Fruit fly (Drosophila melanogaster) whole organism, embryonic: Measurements from ENCODE around the gene bsk.

Source experiments
- Adf1 ChIP-seq: fragments of 200-800 bp; sonication (Bioruptor generic); IDR thresholded peaks from 2 replicates; pipeline ENCODE4 v1.3.6; 2022; ENCODE audit warnings: missing biosample characterization, missing genetic modification characterization
- BEAF-32 ChIP-seq: fragments of 200-800 bp; sonication (Bioruptor generic); optimal IDR thresholded peaks from 3 replicates; lab custom pipeline; 2017; ENCODE audit warnings: missing biosample characterization, missing genetic modification characterization, mild to moderate bottlenecking, moderate library complexity, missing genetic modification reagents
- CG10654 ChIP-seq: fragments of 200-800 bp; sonication (Bioruptor generic); optimal IDR thresholded peaks from 2 replicates; lab custom pipeline; 2016; ENCODE audit warnings: missing biosample characterization, missing genetic modification characterization
- CG10959 ChIP-seq: fragments of 200-800 bp; sonication (Bioruptor generic); IDR thresholded peaks from 2 replicates; pipeline ENCODE4 v1.3.6; 2022; ENCODE audit warnings: missing biosample characterization, missing genetic modification characterization
- CG12104 ChIP-seq: fragments of 200-800 bp; sonication (Bioruptor generic); optimal IDR thresholded peaks from 3 replicates; lab custom pipeline; 2016; ENCODE audit warnings: missing biosample characterization, missing genetic modification characterization
- CG12219 ChIP-seq: fragments of 200-800 bp; sonication (Bioruptor generic); optimal IDR thresholded peaks from 3 replicates; lab custom pipeline; 2018; ENCODE audit warnings: missing biosample characterization, mild to moderate bottlenecking, missing genetic modification characterization
- CG12769 ChIP-seq: fragments of 200-800 bp; sonication (Bioruptor generic); optimal IDR thresholded peaks from 2 replicates; lab custom pipeline; 2019; ENCODE audit warnings: missing biosample characterization, mild to moderate bottlenecking, missing genetic modification characterization, moderate library complexity
- CG13287 ChIP-seq: fragments of 200-800 bp; sonication (Bioruptor generic); IDR thresholded peaks from 2 replicates; pipeline ENCODE4 v1.3.6; 2022; ENCODE audit warnings: missing biosample characterization, missing genetic modification characterization; ENCODE audit not compliant: partially characterized antibody
- CG14710 ChIP-seq: fragments of 200-800 bp; sonication (Bioruptor generic); optimal IDR thresholded peaks from 3 replicates; lab custom pipeline; 2019; ENCODE audit warnings: missing biosample characterization, mild to moderate bottlenecking, missing genetic modification characterization, moderate library complexity
- CG14860 ChIP-seq: fragments of 200-800 bp; sonication (Bioruptor generic); IDR thresholded peaks from 3 replicates; pipeline ENCODE4 v1.3.6; 2022; ENCODE audit warnings: missing biosample characterization, missing genetic modification characterization; ENCODE audit not compliant: partially characterized antibody
- CG14965 ChIP-seq: fragments of 200-800 bp; sonication (Bioruptor generic); optimal IDR thresholded peaks from 2 replicates; lab custom pipeline; 2016; ENCODE audit warnings: missing biosample characterization, missing genetic modification characterization, borderline replicate concordance
- CG15601 ChIP-seq: fragments of 200-800 bp; sonication (Bioruptor generic); optimal IDR thresholded peaks from 3 replicates; lab custom pipeline; 2019; ENCODE audit warnings: missing biosample characterization, mild to moderate bottlenecking, missing genetic modification characterization, moderate library complexity
- CG15696 ChIP-seq: fragments of 200-800 bp; sonication (Bioruptor generic); optimal IDR thresholded peaks from 2 replicates; lab custom pipeline; 2019; ENCODE audit warnings: missing biosample characterization, mild to moderate bottlenecking, missing genetic modification characterization, moderate library complexity
- CG1602 ChIP-seq: fragments of 200-800 bp; sonication (Bioruptor generic); optimal IDR thresholded peaks from 3 replicates; lab custom pipeline; 2016; ENCODE audit warnings: missing biosample characterization, missing genetic modification characterization
- CG17328 ChIP-seq: fragments of 200-800 bp; sonication (Bioruptor generic); IDR thresholded peaks from 2 replicates; pipeline ENCODE4 v1.3.6; 2022; ENCODE audit warnings: missing biosample characterization, missing genetic modification characterization
- CG2712 ChIP-seq: fragments of 200-800 bp; optimal IDR thresholded peaks from 3 replicates; lab custom pipeline; 2019; ENCODE audit warnings: missing biosample characterization, mild to moderate bottlenecking, missing genetic modification characterization, moderate library complexity
- CG31224 ChIP-seq: fragments of 200-800 bp; sonication (Bioruptor generic); IDR thresholded peaks from 2 replicates; pipeline ENCODE4 v1.3.6; 2022; ENCODE audit warnings: missing biosample characterization, missing genetic modification characterization
- CG4424 ChIP-seq: fragments of 200-800 bp; sonication (Bioruptor generic); optimal IDR thresholded peaks from 3 replicates; lab custom pipeline; 2016; ENCODE audit warnings: missing biosample characterization, missing genetic modification characterization
- CG6254 ChIP-seq: fragments of 200-800 bp; sonication (Bioruptor generic); optimal IDR thresholded peaks from 3 replicates; lab custom pipeline; 2017; ENCODE audit warnings: mild to moderate bottlenecking, missing biosample characterization, missing genetic modification reagents, missing genetic modification characterization
- CG7271 ChIP-seq: fragments of 200-800 bp; sonication (Bioruptor generic); optimal IDR thresholded peaks from 2 replicates; lab custom pipeline; 2018; ENCODE audit warnings: missing biosample characterization, mild to moderate bottlenecking, missing genetic modification characterization, moderate library complexity
- CG7928 ChIP-seq: fragments of 200-800 bp; sonication (Bioruptor generic); optimal IDR thresholded peaks from 2 replicates; lab custom pipeline; 2017; ENCODE audit warnings: missing biosample characterization, mild to moderate bottlenecking, missing genetic modification characterization
- CG8765 ChIP-seq: fragments of 200-800 bp; sonication (Bioruptor generic); IDR thresholded peaks from 2 replicates; pipeline ENCODE4 v1.3.6; 2022; ENCODE audit warnings: missing biosample characterization, missing genetic modification characterization
- CkIIα-i1 ChIP-seq: fragments of 200-800 bp; sonication (Bioruptor generic); IDR thresholded peaks from 2 replicates; pipeline ENCODE4 v1.3.6; 2022; ENCODE audit warnings: missing biosample characterization, missing genetic modification characterization
- Doc2 ChIP-seq: fragments of 200-800 bp; sonication (Bioruptor generic); IDR thresholded peaks from 2 replicates; pipeline ENCODE4 v1.3.6; 2022; ENCODE audit warnings: missing biosample characterization, missing genetic modification characterization
- HmgD ChIP-seq: fragments of 200-800 bp; sonication (Bioruptor generic); optimal IDR thresholded peaks from 3 replicates; lab custom pipeline; 2016; ENCODE audit warnings: missing biosample characterization, missing genetic modification characterization
- HmgZ ChIP-seq: fragments of 200-800 bp; sonication (Bioruptor generic); optimal IDR thresholded peaks from 2 replicates; lab custom pipeline; 2018; ENCODE audit warnings: missing biosample characterization, mild to moderate bottlenecking, missing genetic modification characterization
- Hr78 ChIP-seq, 2 experiments: fragments of 200-800 bp in 1 of 2; fragments of >200 bp in 1 of 2; sonication (Bioruptor generic) in 1 of 2; optimal IDR thresholded peaks; 2 replicates each; lab custom pipeline; 2017 to 2019; ENCODE audit warnings: missing biosample characterization in 2 of 2, missing genetic modification characterization in 2 of 2, mild to moderate bottlenecking in 1 of 2, moderate library complexity in 1 of 2
- Mad ChIP-seq: fragments of 200-800 bp; sonication (Bioruptor generic); optimal IDR thresholded peaks from 2 replicates; lab custom pipeline; 2016; ENCODE audit warnings: missing biosample characterization, missing genetic modification characterization
- Nf-YC ChIP-seq: fragments of 200-800 bp; optimal IDR thresholded peaks from 3 replicates; lab custom pipeline; 2019; ENCODE audit warnings: missing biosample characterization, mild to moderate bottlenecking, missing genetic modification characterization, moderate library complexity
- Optix ChIP-seq: fragments of 200-800 bp; sonication (Bioruptor generic); IDR thresholded peaks from 3 replicates; pipeline ENCODE4 v1.3.6; 2022; ENCODE audit warnings: missing biosample characterization, missing genetic modification characterization
- Pdp1 ChIP-seq, 2 experiments: fragments of 200-800 bp; sonication (Bioruptor generic); optimal IDR thresholded peaks; 3 replicates each; lab custom pipeline; 2016; ENCODE audit warnings: missing biosample characterization in 2 of 2, missing genetic modification characterization in 2 of 2, mild to moderate bottlenecking in 1 of 2, moderate library complexity in 1 of 2
- Sry-δ ChIP-seq: fragments of 200-800 bp; sonication (Bioruptor generic); optimal IDR thresholded peaks from 2 replicates; lab custom pipeline; 2016; ENCODE audit warnings: missing biosample characterization, missing genetic modification characterization
- ase ChIP-seq: fragments of 200-800 bp; sonication (Bioruptor generic); IDR thresholded peaks from 3 replicates; pipeline ENCODE4 v1.3.6; 2022; ENCODE audit warnings: missing biosample characterization, missing genetic modification characterization
- corto ChIP-seq: fragments of 200-800 bp; sonication (Bioruptor generic); optimal IDR thresholded peaks from 2 replicates; lab custom pipeline; 2016; ENCODE audit warnings: missing biosample characterization, mild to moderate bottlenecking, missing genetic modification characterization, moderate library complexity
- da ChIP-seq: fragments of 200-800 bp; sonication (Bioruptor generic); optimal IDR thresholded peaks from 2 replicates; lab custom pipeline; 2016; ENCODE audit warnings: missing biosample characterization, missing genetic modification characterization
- fd3F ChIP-seq: fragments of 200-800 bp; sonication (Bioruptor generic); optimal IDR thresholded peaks from 2 replicates; lab custom pipeline; 2018; ENCODE audit warnings: missing biosample characterization, mild to moderate bottlenecking, missing genetic modification characterization, moderate library complexity
- fru ChIP-seq: fragments of >200 bp; optimal IDR thresholded peaks from 2 replicates; lab custom pipeline; 2017
- gem ChIP-seq: fragments of 200-800 bp; sonication (Bioruptor generic); optimal IDR thresholded peaks from 2 replicates; lab custom pipeline; 2019; ENCODE audit warnings: missing biosample characterization, mild to moderate bottlenecking, missing genetic modification characterization, moderate library complexity
- h ChIP-seq: fragments of >200 bp; optimal IDR thresholded peaks from 2 replicates; lab custom pipeline; 2017
- ham ChIP-seq: fragments of 200-800 bp; sonication (Bioruptor generic); IDR thresholded peaks from 2 replicates; pipeline ENCODE4 v1.3.6; 2022; ENCODE audit warnings: missing biosample characterization, missing genetic modification characterization
- lola ChIP-seq, 3 experiments: fragments of >200 bp in 2 of 3; fragments of 200-800 bp in 1 of 3; sonication (Bioruptor generic) in 1 of 3; optimal IDR thresholded peaks; 2 replicates each; lab custom pipeline; 2017 to 2019; ENCODE audit warnings: missing biosample characterization in 3 of 3, missing genetic modification characterization in 3 of 3, mild to moderate bottlenecking in 1 of 3, moderate library complexity in 1 of 3
- nom ChIP-seq: fragments of 200-800 bp; sonication (Bioruptor generic); optimal IDR thresholded peaks from 2 replicates; lab custom pipeline; 2017; ENCODE audit warnings: missing biosample characterization, missing genetic modification characterization, mild to moderate bottlenecking, moderate library complexity, missing genetic modification reagents
- pb ChIP-seq: fragments of 200-800 bp; sonication (Bioruptor generic); optimal IDR thresholded peaks from 3 replicates; lab custom pipeline; 2016; ENCODE audit warnings: missing biosample characterization, missing genetic modification characterization
- pita ChIP-seq: fragments of 200-800 bp; sonication (Bioruptor generic); optimal IDR thresholded peaks from 2 replicates; lab custom pipeline; 2017; ENCODE audit warnings: missing biosample characterization, mild to moderate bottlenecking, missing genetic modification characterization
- pnt ChIP-seq: fragments of 200-800 bp; sonication (Bioruptor generic); optimal IDR thresholded peaks from 3 replicates; lab custom pipeline; 2016; ENCODE audit warnings: missing biosample characterization, missing genetic modification characterization
- slbo ChIP-seq: fragments of 200-800 bp; sonication (Bioruptor generic); IDR thresholded peaks from 2 replicates; pipeline ENCODE4 v1.3.6; 2022; ENCODE audit warnings: missing biosample characterization, missing genetic modification characterization
- sob ChIP-seq: fragments of 200-800 bp; sonication (Bioruptor generic); IDR thresholded peaks from 2 replicates; pipeline ENCODE4 v1.3.6; 2022; ENCODE audit warnings: missing biosample characterization, missing genetic modification characterization
- sqz ChIP-seq: fragments of 200-800 bp; sonication (Bioruptor generic); optimal IDR thresholded peaks from 3 replicates; lab custom pipeline; 2018; ENCODE audit warnings: missing biosample characterization, mild to moderate bottlenecking, missing genetic modification characterization
- stwl ChIP-seq: fragments of 200-800 bp; sonication (Bioruptor generic); optimal IDR thresholded peaks from 3 replicates; lab custom pipeline; 2018; ENCODE audit warnings: missing biosample characterization, mild to moderate bottlenecking, missing genetic modification characterization, moderate library complexity
- tgo ChIP-seq: fragments of 200-800 bp; sonication (Bioruptor generic); IDR thresholded peaks from 3 replicates; pipeline ENCODE4 v1.3.6; 2022; ENCODE audit warnings: missing biosample characterization, missing genetic modification characterization
- tin ChIP-seq: fragments of 200-800 bp; sonication (Bioruptor generic); optimal IDR thresholded peaks from 3 replicates; lab custom pipeline; 2016; ENCODE audit warnings: missing biosample characterization, missing genetic modification characterization

bsk gene

DNA sequence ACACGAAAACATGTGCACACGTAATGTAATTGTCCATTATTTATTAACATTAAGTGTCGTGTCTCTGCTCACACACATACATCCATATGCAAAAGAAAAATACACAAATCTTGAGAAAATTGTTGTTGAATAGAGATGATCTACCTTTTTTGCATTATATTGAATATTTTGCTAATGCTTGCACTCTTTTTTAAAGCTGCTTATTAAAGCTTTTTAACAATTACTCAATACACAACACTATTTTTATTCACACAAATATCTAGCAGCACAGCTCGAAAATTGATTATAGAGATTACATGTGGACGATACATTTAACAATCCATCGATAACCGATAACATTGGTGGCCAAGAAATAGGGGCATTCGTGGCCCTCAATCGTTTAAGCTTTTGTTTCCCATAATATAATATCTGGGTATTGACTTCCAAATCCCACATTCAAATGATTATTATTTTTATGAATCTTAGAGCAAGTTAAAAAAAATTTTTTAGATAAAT is 41.8 kb upstream of the bsk start, which contains the start of gene Ufd4 (continued):
- TF ChIP-seq CG14860 (GFP tag; lab: Robert Waterston, UW) (no peak), pita (GFP tag; lab: Kevin White, UChicago) (no peak), CG12219 (no peak), CG14710 (tag; lab: Kevin White, UChicago) (peak; percentile 66), ham (GFP tag; lab: Robert Waterston, UW) (no peak), CkIIα-i1 (GFP tag; lab: Robert Waterston, UW) (no peak), ase (no peak), Nf-YC (tag; lab: Kevin White, UChicago) (peak; percentile 78), CG15696 (tag; lab: Kevin White, UChicago) (peak; percentile 65), pnt (GFP tag; lab: Kevin White, UChicago) (peak; percentile 8), CG14965 (no peak), CG31224 (GFP tag; lab: Robert Waterston, UW) (no peak), tgo (GFP tag; lab: Robert Waterston, UW) (no peak), gem (tag; lab: Kevin White, UChicago) (no peak), Doc2 (no peak), h (lab: Kevin White, UChicago) (no peak), CG8765 (GFP tag; lab: Robert Waterston, UW) (no peak), HmgZ (peak; percentile 64), pb (GFP tag; lab: Kevin White, UChicago) (no peak), CG10654 (GFP tag; lab: Kevin White, UChicago) (peak; percentile 27), da (GFP tag; lab: Kevin White, UChicago) (no peak), Hr78 (GFP tag; optimal IDR thresholded peaks at IDR 0.05; lab: Kevin White, UChicago) (no peak), CG2712 (tag; lab: Kevin White, UChicago) (peak; percentile 86), Optix (GFP tag; lab: Robert Waterston, UW) (no peak), corto (GFP tag; lab: Kevin White, UChicago) (peak; percentile 18), CG17328 (peak; percentile 58), tin (GFP tag; lab: Kevin White, UChicago) (peak; percentile 68), Sry-δ (peak; percentile 87), CG6254 (peak; percentile 41), CG4424 (GFP tag; lab: Kevin White, UChicago) (peak; percentile 74), CG7928 (GFP tag; lab: Kevin White, UChicago) (no peak), Mad (GFP tag; lab: Kevin White, UChicago) (peak; percentile 13), CG13287 (GFP tag; lab: Robert Waterston, UW) (peak; percentile 60; the same call in 1 of the 2 replicates), fru (lab: Kevin White, UChicago) (no peak), HmgD (GFP tag; lab: Kevin White, UChicago) (no peak), BEAF-32 (peak; percentile 55), CG1602 (GFP tag; lab: Kevin White, UChicago) (peak; percentile 46), CG10959 (GFP tag; lab: Robert Waterston, UW) (no peak), CG15601 (tag; lab: Kevin White, UChicago) (no peak), Adf1 (no peak), sob (GFP tag; lab: Robert Waterston, UW) (peak; percentile 36; the same call in 1 of the 2 replicates), Pdp1 (GFP tag; optimal IDR thresholded peaks at IDR 0.05; lab: Kevin White, UChicago) (peak; percentile 45 to 80), lola (GFP tag; optimal IDR thresholded peaks at IDR 0.05; lab: Kevin White, UChicago) (peak in 1 of 3 experiments; percentile 66), stwl (tag; lab: Kevin White, UChicago) (peak; percentile 75), CG12104 (GFP tag; lab: Kevin White, UChicago) (peak; percentile 61), fd3F (peak; percentile 60), CG12769 (tag; lab: Kevin White, UChicago) (no peak), CG7271 (tag; lab: Kevin White, UChicago) (peak; percentile 45), nom (GFP tag; lab: Kevin White, UChicago) (no peak), sqz (GFP tag; lab: Kevin White, UChicago) (no peak), slbo (GFP tag; lab: Robert Waterston, UW) (no peak; the same call in 1 of the 2 replicates)
